Fruit fly (Drosophila melanogaster) whole organism, prepupa: Measurements from ENCODE around the gene CG11638.

Source experiments
- CG10631 ChIP-seq: fragments of 200-800 bp; sonication (Bioruptor generic); optimal IDR thresholded peaks from 2 replicates; lab custom pipeline; 2016; ENCODE audit warnings: missing biosample characterization, missing genetic modification characterization
- CG10669 ChIP-seq: fragments of 200-800 bp; sonication (Bioruptor generic); optimal IDR thresholded peaks from 3 replicates; lab custom pipeline; 2018; ENCODE audit warnings: missing biosample characterization, mild to moderate bottlenecking, missing genetic modification characterization, moderate library complexity
- CG11294 ChIP-seq: fragments of 200-800 bp; sonication (Bioruptor generic); IDR thresholded peaks from 2 replicates; pipeline ENCODE4 v1.3.6; 2022; ENCODE audit warnings: missing biosample characterization, missing genetic modification characterization
- CG11762 ChIP-seq: fragments of 200-800 bp; sonication (Bioruptor generic); optimal IDR thresholded peaks from 3 replicates; lab custom pipeline; 2016; ENCODE audit warnings: missing biosample characterization, missing genetic modification characterization; ENCODE audit not compliant: insufficient read depth
- CG11902 ChIP-seq: fragments of 200-800 bp; sonication (Bioruptor generic); optimal IDR thresholded peaks from 3 replicates; lab custom pipeline; 2016; ENCODE audit warnings: missing biosample characterization, missing genetic modification characterization
- CG15336 ChIP-seq: fragments of 200-800 bp; sonication (Bioruptor generic); IDR thresholded peaks from 2 replicates; pipeline ENCODE4 v1.3.6; 2022; ENCODE audit warnings: missing biosample characterization, missing genetic modification characterization
- CG1621 ChIP-seq: fragments of 200-800 bp; sonication (Bioruptor generic); optimal IDR thresholded peaks from 3 replicates; lab custom pipeline; 2018; ENCODE audit warnings: missing biosample characterization, mild to moderate bottlenecking, missing genetic modification characterization
- CG16779 ChIP-seq: fragments of 200-800 bp; sonication (Bioruptor generic); optimal IDR thresholded peaks from 3 replicates; lab custom pipeline; 2017; ENCODE audit warnings: missing biosample characterization, mild to moderate bottlenecking, missing genetic modification characterization
- CG3032 ChIP-seq: fragments of 200-800 bp; optimal IDR thresholded peaks from 2 replicates; lab custom pipeline; 2019; ENCODE audit warnings: missing biosample characterization, mild to moderate bottlenecking, missing genetic modification characterization, moderate library complexity
- CG31627 ChIP-seq: fragments of 200-800 bp; sonication (Bioruptor generic); optimal IDR thresholded peaks from 3 replicates; lab custom pipeline; 2016; ENCODE audit warnings: missing biosample characterization, missing genetic modification characterization
- CG32006 ChIP-seq: fragments of 200-800 bp; sonication (Bioruptor generic); optimal IDR thresholded peaks from 3 replicates; lab custom pipeline; 2017; ENCODE audit warnings: missing biosample characterization, mild to moderate bottlenecking, missing genetic modification characterization
- CG34406 ChIP-seq: fragments of 200-800 bp; sonication (Bioruptor generic); optimal IDR thresholded peaks from 3 replicates; lab custom pipeline; 2016; ENCODE audit warnings: missing biosample characterization, missing genetic modification characterization
- CG3919 ChIP-seq: fragments of 200-800 bp; sonication (Bioruptor generic); optimal IDR thresholded peaks from 3 replicates; lab custom pipeline; 2016; ENCODE audit warnings: missing biosample characterization, missing genetic modification characterization
- CG6163 ChIP-seq: fragments of 200-800 bp; sonication (Bioruptor generic); IDR thresholded peaks from 3 replicates; pipeline ENCODE4 v1.3.6; 2022; ENCODE audit warnings: missing biosample characterization, missing genetic modification characterization
- CG6276 ChIP-seq: fragments of 200-800 bp; sonication (Bioruptor generic); optimal IDR thresholded peaks from 2 replicates; lab custom pipeline; 2017; ENCODE audit warnings: missing biosample characterization, mild to moderate bottlenecking, missing genetic modification characterization
- CG6808 ChIP-seq: fragments of 200-800 bp; sonication (Bioruptor generic); optimal IDR thresholded peaks from 3 replicates; lab custom pipeline; 2017; ENCODE audit warnings: missing biosample characterization, missing genetic modification characterization, mild to moderate bottlenecking, moderate library complexity, missing genetic modification reagents
- CG6854 ChIP-seq: fragments of 200-800 bp; sonication (Bioruptor generic); optimal IDR thresholded peaks from 2 replicates; lab custom pipeline; 2017; ENCODE audit warnings: missing biosample characterization, mild to moderate bottlenecking, missing genetic modification characterization
- CG7368 ChIP-seq: fragments of 200-800 bp; sonication (Bioruptor generic); optimal IDR thresholded peaks from 3 replicates; lab custom pipeline; 2016; ENCODE audit warnings: missing biosample characterization, missing genetic modification characterization
- CG8119 ChIP-seq: fragments of 200-800 bp; sonication (Bioruptor generic); IDR thresholded peaks from 3 replicates; pipeline ENCODE4 v1.3.6; 2022; ENCODE audit warnings: missing biosample characterization, missing genetic modification characterization
- CG8632 ChIP-seq: fragments of 200-800 bp; sonication (Bioruptor generic); optimal IDR thresholded peaks from 3 replicates; lab custom pipeline; 2016; ENCODE audit warnings: missing biosample characterization, missing genetic modification characterization
- CG9139 ChIP-seq: fragments of 200-800 bp; sonication (Bioruptor generic); optimal IDR thresholded peaks from 3 replicates; lab custom pipeline; 2017; ENCODE audit warnings: missing biosample characterization, mild to moderate bottlenecking, missing genetic modification characterization
- Eip75B ChIP-seq: fragments of 200-800 bp; sonication (Bioruptor generic); optimal IDR thresholded peaks from 3 replicates; lab custom pipeline; 2016; ENCODE audit warnings: missing biosample characterization, missing genetic modification characterization
- Eip78C ChIP-seq: fragments of 200-800 bp; sonication (Bioruptor generic); peaks from one replicate; lab custom pipeline; 2016; ENCODE audit warnings: missing biosample characterization, missing genetic modification characterization
- Ets21C ChIP-seq: fragments of 200-800 bp; sonication (Bioruptor generic); optimal IDR thresholded peaks from 3 replicates; lab custom pipeline; 2016; ENCODE audit warnings: missing biosample characterization, missing genetic modification characterization
- Ets96B ChIP-seq: fragments of 200-800 bp; optimal IDR thresholded peaks from 2 replicates; lab custom pipeline; 2019; ENCODE audit warnings: missing biosample characterization, mild to moderate bottlenecking, missing genetic modification characterization, moderate library complexity
- Hr38 ChIP-seq: sonication (Bioruptor generic); optimal IDR thresholded peaks from 2 replicates; lab custom pipeline; 2016; ENCODE audit warnings: missing biosample characterization, missing genetic modification characterization
- Hr39 ChIP-seq: fragments of 200-800 bp; sonication (Bioruptor generic); optimal IDR thresholded peaks from 2 replicates; lab custom pipeline; 2016; ENCODE audit warnings: missing biosample characterization, missing genetic modification characterization
- Hr4 ChIP-seq: fragments of 200-800 bp; sonication (Bioruptor generic); optimal IDR thresholded peaks from 3 replicates; lab custom pipeline; 2016; ENCODE audit warnings: missing biosample characterization, missing genetic modification characterization
- Lpt ChIP-seq: fragments of 200-800 bp; sonication (Bioruptor generic); optimal IDR thresholded peaks from 3 replicates; lab custom pipeline; 2016; ENCODE audit warnings: missing biosample characterization, missing genetic modification characterization
- Met ChIP-seq: fragments of 200-800 bp; sonication (Bioruptor generic); optimal IDR thresholded peaks from 3 replicates; lab custom pipeline; 2016; ENCODE audit warnings: missing biosample characterization, missing genetic modification characterization
- Smox ChIP-seq: fragments of 200-800 bp; sonication (Bioruptor generic); optimal IDR thresholded peaks from 3 replicates; lab custom pipeline; 2016; ENCODE audit warnings: missing biosample characterization, missing genetic modification characterization
- Sox102F ChIP-seq: fragments of 200-800 bp; sonication (Bioruptor generic); optimal IDR thresholded peaks from 2 replicates; lab custom pipeline; 2016; ENCODE audit warnings: missing biosample characterization, mild to moderate bottlenecking, missing genetic modification characterization
- Sox14 ChIP-seq: fragments of 200-800 bp; sonication (Bioruptor generic); optimal IDR thresholded peaks from 3 replicates; lab custom pipeline; 2016; ENCODE audit warnings: missing biosample characterization, missing genetic modification characterization
- Sox15 ChIP-seq: fragments of 200-800 bp; sonication (Bioruptor generic); optimal IDR thresholded peaks from 3 replicates; lab custom pipeline; 2016; ENCODE audit warnings: missing biosample characterization, missing genetic modification characterization
- achi ChIP-seq: fragments of 200-800 bp; sonication (Bioruptor generic); optimal IDR thresholded peaks from 3 replicates; lab custom pipeline; 2016; ENCODE audit warnings: missing biosample characterization, missing genetic modification characterization
- acj6 ChIP-seq: fragments of 200-800 bp; sonication (Bioruptor generic); optimal IDR thresholded peaks from 3 replicates; lab custom pipeline; 2016; ENCODE audit warnings: missing biosample characterization, missing genetic modification characterization
- cyc ChIP-seq: fragments of 200-800 bp; sonication (Bioruptor generic); optimal IDR thresholded peaks from 3 replicates; lab custom pipeline; 2016; ENCODE audit warnings: missing biosample characterization, missing genetic modification characterization
- dac ChIP-seq: fragments of 200-800 bp; sonication (Bioruptor generic); optimal IDR thresholded peaks from 2 replicates; lab custom pipeline; 2017; ENCODE audit warnings: missing biosample characterization, mild to moderate bottlenecking, missing genetic modification characterization
- dsx ChIP-seq: fragments of 200-800 bp; optimal IDR thresholded peaks from 3 replicates; lab custom pipeline; 2019; ENCODE audit warnings: missing biosample characterization, mild to moderate bottlenecking, missing genetic modification characterization, moderate library complexity; ENCODE audit not compliant: poor library complexity, severe bottlenecking
- eg ChIP-seq: fragments of 200-800 bp; sonication (Bioruptor generic); IDR thresholded peaks from 3 replicates; pipeline ENCODE4 v1.3.6; 2022; ENCODE audit warnings: missing biosample characterization, missing genetic modification characterization
- esn ChIP-seq: fragments of 200-800 bp; sonication (Bioruptor generic); optimal IDR thresholded peaks from 2 replicates; lab custom pipeline; 2016; ENCODE audit warnings: missing biosample characterization, mild to moderate bottlenecking, missing genetic modification characterization, moderate library complexity
- fd59A ChIP-seq: fragments of 200-800 bp; sonication (Bioruptor generic); optimal IDR thresholded peaks from 2 replicates; lab custom pipeline; 2017; ENCODE audit warnings: missing biosample characterization, mild to moderate bottlenecking, missing genetic modification characterization, missing genetic modification reagents
- fkh ChIP-seq: fragments of 200-800 bp; sonication (Bioruptor generic); optimal IDR thresholded peaks from 3 replicates; lab custom pipeline; 2017; ENCODE audit warnings: missing biosample characterization, mild to moderate bottlenecking, missing genetic modification characterization, moderate library complexity
- lz ChIP-seq: fragments of 200-800 bp; sonication (Bioruptor generic); optimal IDR thresholded peaks from 3 replicates; lab custom pipeline; 2016; ENCODE audit warnings: missing biosample characterization, missing genetic modification characterization
- pdm3 ChIP-seq: fragments of 200-800 bp; sonication (Bioruptor generic); optimal IDR thresholded peaks from 3 replicates; lab custom pipeline; 2016; ENCODE audit warnings: missing biosample characterization, missing genetic modification characterization
- salr ChIP-seq, 2 experiments: fragments of 200-800 bp; sonication (Bioruptor generic); optimal IDR thresholded peaks; 3 replicates each; lab custom pipeline; 2016 to 2018; ENCODE audit warnings: missing biosample characterization in 2 of 2, missing genetic modification characterization in 2 of 2, mild to moderate bottlenecking in 1 of 2
- spab ChIP-seq: fragments of 200-800 bp; sonication (Bioruptor generic); optimal IDR thresholded peaks from 2 replicates; lab custom pipeline; 2017; ENCODE audit warnings: missing biosample characterization, mild to moderate bottlenecking, missing genetic modification characterization, missing genetic modification reagents
- ss ChIP-seq, 2 experiments: fragments of 200-800 bp; sonication (Bioruptor generic); optimal IDR thresholded peaks; 2 replicates in 1 of 2; 3 replicates in 1 of 2; lab custom pipeline; 2017 to 2018; ENCODE audit warnings: mild to moderate bottlenecking in 2 of 2, missing biosample characterization in 2 of 2, missing genetic modification characterization in 2 of 2, moderate library complexity in 1 of 2
- svp ChIP-seq: fragments of 200-800 bp; sonication (Bioruptor generic); peaks from one replicate; lab custom pipeline; 2016; ENCODE audit warnings: missing biosample characterization, missing genetic modification characterization
- topi ChIP-seq: fragments of 200-800 bp; sonication (Bioruptor generic); optimal IDR thresholded peaks from 3 replicates; lab custom pipeline; 2016; ENCODE audit warnings: missing biosample characterization, missing genetic modification characterization
- vri ChIP-seq: fragments of 200-800 bp; sonication (Bioruptor generic); optimal IDR thresholded peaks from 3 replicates; lab custom pipeline; 2016; ENCODE audit warnings: missing biosample characterization, mild to moderate bottlenecking, missing genetic modification characterization

Gene CG11638

DNA sequence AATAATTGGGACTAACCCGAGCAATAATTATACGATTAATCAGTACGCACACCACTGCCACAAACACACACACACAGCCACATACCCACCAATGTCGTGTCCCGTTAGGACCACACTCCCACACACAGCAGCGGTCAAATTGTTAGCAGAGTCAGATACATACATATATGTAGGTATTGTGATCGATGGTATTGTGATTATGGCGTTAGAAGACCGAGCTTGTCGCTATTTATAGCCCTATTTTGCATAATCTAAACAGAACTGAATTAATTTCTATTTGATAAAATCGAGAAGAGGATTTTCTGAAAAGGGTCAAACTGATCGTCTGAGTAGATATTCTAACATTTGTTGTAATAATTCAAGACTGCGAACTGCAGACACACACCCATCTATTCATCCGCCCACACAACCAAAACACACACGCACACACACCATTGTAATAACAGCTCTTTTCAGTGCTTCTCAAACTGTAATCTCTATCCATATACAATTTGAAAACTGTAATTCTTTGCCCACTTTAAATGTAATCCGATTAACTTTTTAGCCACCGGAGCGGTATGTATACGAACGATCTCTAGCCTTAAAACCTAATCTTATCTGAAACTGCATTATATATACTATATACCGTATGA, 15.0 kb upstream of the CG11638 start:
- TF ChIP-seq Eip75B (GFP tag; lab: Kevin White, UChicago), result peak; percentile 30
- TF ChIP-seq topi (GFP tag; lab: Kevin White, UChicago), result peak; percentile 46
- TF ChIP-seq CG16779 (tag; lab: Kevin White, UChicago), result no peak
- TF ChIP-seq eg, result peak; percentile 62
- TF ChIP-seq CG32006, result peak; percentile 69
- TF ChIP-seq Sox15 (GFP tag; lab: Kevin White, UChicago), result no peak
- peak; percentile 43 for TF ChIP-seq lz (GFP tag; lab: Kevin White, UChicago)
- TF ChIP-seq CG11294 (GFP tag; lab: Robert Waterston, UW), result no peak
- TF ChIP-seq CG8632 (GFP tag; lab: Kevin White, UChicago), result no peak
- TF ChIP-seq CG15336 (GFP tag; lab: Robert Waterston, UW), result peak; percentile 75
- no peak for TF ChIP-seq Ets21C (GFP tag; lab: Kevin White, UChicago)
- peak; percentile 18 for TF ChIP-seq dac (GFP tag; lab: Kevin White, UChicago)
- no peak for TF ChIP-seq CG1621 (tag; lab: Kevin White, UChicago)
- peak; percentile 58 for TF ChIP-seq Hr4 (GFP tag; lab: Kevin White, UChicago)
- TF ChIP-seq CG6808, result no peak
- peak; percentile 49; the same call in 2 of the 3 replicates for TF ChIP-seq CG8119 (GFP tag; lab: Robert Waterston, UW)
- TF ChIP-seq CG6276 (GFP tag; lab: Kevin White, UChicago), result peak; percentile 56
- no peak for TF ChIP-seq ss (GFP tag; optimal IDR thresholded peaks at IDR 0.05; lab: Kevin White, UChicago)
- TF ChIP-seq CG31627 (GFP tag; lab: Kevin White, UChicago), result peak; percentile 42
- TF ChIP-seq pdm3, result peak; percentile 14
- peak; percentile 41 for TF ChIP-seq Sox14 (GFP tag; lab: Kevin White, UChicago)
- peak; percentile 25 for TF ChIP-seq CG10631 (GFP tag; lab: Kevin White, UChicago)
- no peak for TF ChIP-seq Hr38 (GFP tag; lab: Kevin White, UChicago)
- peak in 1 of 2 experiments; percentile 35 for TF ChIP-seq salr (GFP tag; optimal IDR thresholded peaks at IDR 0.05; lab: Kevin White, UChicago)
- peak; percentile 38 for TF ChIP-seq Smox (GFP tag; lab: Kevin White, UChicago)
- TF ChIP-seq CG3032 (tag; lab: Kevin White, UChicago), result peak; percentile 13
- peak; percentile 10 for TF ChIP-seq achi
- peak; percentile 28 for TF ChIP-seq CG34406 (GFP tag; lab: Kevin White, UChicago)
- peak; percentile 25 for TF ChIP-seq Met
- TF ChIP-seq CG7368 (GFP tag; lab: Kevin White, UChicago), result peak; percentile 20
- no peak for TF ChIP-seq CG11902 (GFP tag; lab: Kevin White, UChicago)
- TF ChIP-seq dsx, result no peak
- TF ChIP-seq CG9139 (GFP tag; lab: Kevin White, UChicago), result no peak
- TF ChIP-seq cyc (GFP tag; lab: Kevin White, UChicago), result peak; percentile 6
- peak; percentile 51 for TF ChIP-seq Hr39 (GFP tag; lab: Kevin White, UChicago)
- peak; percentile 69 for TF ChIP-seq svp
- peak; percentile 45 for TF ChIP-seq Sox102F
- no peak for TF ChIP-seq spab (GFP tag; lab: Kevin White, UChicago)
- TF ChIP-seq esn (GFP tag; lab: Kevin White, UChicago), result peak; percentile 47
- TF ChIP-seq Ets96B (tag; lab: Kevin White, UChicago), result peak; percentile 17
- TF ChIP-seq acj6, result no peak
- TF ChIP-seq fkh (GFP tag; lab: Kevin White, UChicago), result no peak
- TF ChIP-seq CG6854 (GFP tag; lab: Kevin White, UChicago), result no peak
- no peak for TF ChIP-seq vri (GFP tag; lab: Kevin White, UChicago)
- TF ChIP-seq fd59A (GFP tag; lab: Kevin White, UChicago), result no peak
- peak; percentile 1 for TF ChIP-seq Lpt
- peak; percentile 30 for TF ChIP-seq CG10669
- TF ChIP-seq CG11762 (GFP tag; lab: Kevin White, UChicago), result no peak
- TF ChIP-seq Eip78C (GFP tag; lab: Kevin White, UChicago), result peak; percentile 76
- peak; percentile 68 for TF ChIP-seq CG6163 (GFP tag; lab: Robert Waterston, UW)
- TF ChIP-seq CG3919 (GFP tag; lab: Kevin White, UChicago), result peak; percentile 40
